Fruit fly (Drosophila melanogaster): ENCODE results near the gene CG33293.

The CG33293 gene

DNA sequence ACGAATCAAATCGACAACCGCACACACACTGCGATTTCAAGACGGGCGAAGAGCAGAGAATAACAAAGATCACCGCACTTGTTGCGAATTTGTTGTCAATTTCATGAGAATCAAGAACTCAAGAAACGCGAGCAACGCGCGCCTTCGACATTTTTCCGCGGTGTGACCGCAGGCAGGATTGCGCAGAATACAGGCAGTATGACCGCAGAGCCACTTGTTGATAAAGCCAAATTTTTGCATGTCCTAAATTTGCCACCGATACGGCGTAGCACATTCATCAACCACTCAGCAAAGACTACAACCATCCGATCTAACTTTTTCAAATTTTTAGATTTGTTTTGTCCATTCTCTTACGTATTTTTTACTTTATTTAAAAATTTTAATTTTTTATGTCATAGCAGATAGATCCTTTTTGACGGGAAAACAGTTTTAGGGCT, 23.2 kb downstream of the CG33293 start, which contains the start of gene cno:
Gene cno, minus strand, starts transcription at position 179 of the 437 bp plus-strand sequence.
- no peak for TF ChIP-seq Dll (optimal IDR thresholded peaks at IDR 0.05)
- TF ChIP-seq usp (GFP tag; optimal IDR thresholded peaks at IDR 0.05), result no peak
- no peak for TF ChIP-seq psq (optimal IDR thresholded peaks at IDR 0.05)
- TF ChIP-seq pan (optimal IDR thresholded peaks at IDR 0.05), result no peak
- TF ChIP-seq CG8478 (optimal IDR thresholded peaks at IDR 0.05), result no peak
- TF ChIP-seq EcR (GFP tag; optimal IDR thresholded peaks at IDR 0.05), result no peak

DNA sequence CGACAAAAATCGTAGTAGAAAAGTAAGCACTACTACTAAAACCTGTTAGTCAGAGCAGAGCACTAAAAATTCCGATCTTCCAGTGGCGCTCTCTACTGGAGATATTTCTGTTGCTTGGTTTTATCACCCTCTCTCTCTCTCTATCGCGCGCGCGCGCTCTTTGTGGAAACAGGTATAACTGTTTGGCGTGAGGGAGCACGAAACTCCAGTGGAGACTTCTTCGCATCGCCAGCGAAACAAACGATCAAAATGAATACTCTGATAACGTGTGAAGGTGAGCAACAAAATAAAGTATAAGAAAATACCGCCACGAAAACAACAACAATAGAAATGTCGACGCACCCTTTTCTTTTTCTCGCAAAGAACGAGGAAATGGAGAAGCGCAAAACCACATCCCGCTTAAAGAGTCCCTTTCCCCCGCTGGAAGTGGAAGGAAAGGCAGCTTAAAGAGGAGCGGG, 24.2 kb downstream of the CG33293 start:
- TF ChIP-seq Dll (optimal IDR thresholded peaks at IDR 0.05) (no peak), pan (optimal IDR thresholded peaks at IDR 0.05) (no peak), usp (GFP tag; optimal IDR thresholded peaks at IDR 0.05) (no peak), CG8478 (optimal IDR thresholded peaks at IDR 0.05) (no peak)

DNA sequence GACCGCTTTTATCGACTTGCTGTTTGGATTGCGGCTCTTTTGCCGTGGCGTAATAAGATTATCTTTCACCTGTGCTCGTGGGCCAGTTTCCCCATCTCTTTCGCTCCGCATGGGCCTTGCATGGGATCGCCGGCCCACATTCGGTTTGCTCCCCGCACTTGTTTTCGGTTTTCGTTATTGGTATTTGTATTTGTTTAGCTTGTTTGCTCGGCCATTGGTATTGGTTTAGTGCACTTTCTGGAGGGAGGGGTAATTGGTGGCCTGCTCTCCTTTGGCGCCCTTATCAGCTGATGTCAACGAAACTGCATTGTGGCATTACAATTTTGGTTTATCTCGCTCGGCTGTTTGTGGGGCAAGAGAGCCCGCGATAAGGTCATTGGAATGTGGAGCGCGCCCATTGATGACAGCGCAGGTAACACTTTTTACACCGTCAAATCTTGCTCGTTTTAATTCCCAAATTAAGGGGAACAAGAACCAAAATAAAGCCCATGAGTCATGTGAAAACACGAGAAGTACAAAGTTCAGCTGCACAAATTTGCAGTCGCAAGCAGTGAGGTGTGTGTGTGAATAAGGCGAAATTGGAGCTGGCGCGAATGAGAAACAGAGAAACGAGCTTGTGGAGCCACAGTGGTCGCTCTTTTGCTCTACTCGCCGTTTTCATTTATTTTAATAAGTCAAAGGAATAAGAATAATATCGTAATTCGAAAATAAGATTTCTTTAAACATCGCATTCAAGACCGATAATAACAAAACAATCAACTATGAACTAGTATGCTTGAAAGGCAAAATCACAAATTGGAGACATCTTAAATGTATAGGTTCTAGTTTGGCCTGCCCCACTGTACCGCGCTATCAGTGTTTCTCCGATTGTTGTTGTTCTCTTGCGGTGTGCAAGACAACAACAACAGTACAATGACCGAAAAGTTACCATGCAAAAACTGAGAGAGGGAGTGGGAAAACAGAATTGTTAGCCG, 24.9 kb downstream of the CG33293 start:
- no peak for TF ChIP-seq Dll (optimal IDR thresholded peaks at IDR 0.05)
- TF ChIP-seq pan (optimal IDR thresholded peaks at IDR 0.05), result no peak
- peak in 1 of 2 experiments; percentile 30 for TF ChIP-seq EcR (GFP tag; optimal IDR thresholded peaks at IDR 0.05)
- no peak for TF ChIP-seq CG8478 (optimal IDR thresholded peaks at IDR 0.05)

DNA sequence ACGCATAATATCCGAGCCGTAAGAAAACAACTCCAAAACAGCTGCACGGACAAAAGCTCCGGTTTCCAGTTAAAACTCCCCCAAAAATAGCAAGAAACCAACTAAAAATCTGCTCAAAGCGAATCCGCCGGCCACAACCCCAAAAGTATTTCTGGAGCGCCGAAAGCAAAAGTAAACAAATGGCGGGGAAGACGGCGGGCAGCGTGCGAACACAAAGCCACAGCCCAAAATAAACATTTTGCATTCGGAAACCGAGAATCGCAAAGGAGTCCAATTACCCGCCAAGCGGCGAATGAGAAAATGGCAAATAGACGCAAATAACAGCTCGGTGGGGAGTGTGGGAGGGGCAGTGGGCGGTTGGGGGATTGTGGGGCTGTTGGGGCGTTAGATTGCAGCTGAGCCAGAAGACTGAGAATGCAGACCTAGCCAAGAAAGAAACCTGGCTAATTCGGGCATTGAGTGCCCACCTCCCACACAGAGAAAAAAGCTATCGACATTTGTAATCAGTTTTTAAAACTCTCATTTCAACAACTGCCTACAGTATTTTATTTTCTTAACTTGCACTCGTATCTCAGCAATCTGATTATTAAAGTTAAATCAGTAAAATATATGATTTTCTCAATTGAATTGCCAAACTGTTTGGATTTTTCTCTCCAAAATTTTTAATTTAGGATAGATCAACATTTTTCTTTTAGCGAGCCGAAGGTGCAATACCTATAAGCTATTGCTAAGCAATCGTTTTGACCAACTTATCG, 26.2 kb downstream of the CG33293 start:
- TF ChIP-seq usp (GFP tag; optimal IDR thresholded peaks at IDR 0.05), result no peak
- TF ChIP-seq EcR (GFP tag; optimal IDR thresholded peaks at IDR 0.05), result no peak
- TF ChIP-seq CG8478 (optimal IDR thresholded peaks at IDR 0.05), result no peak
- no peak for TF ChIP-seq pan (optimal IDR thresholded peaks at IDR 0.05)
- no peak for TF ChIP-seq psq (optimal IDR thresholded peaks at IDR 0.05)
- TF ChIP-seq Dll (optimal IDR thresholded peaks at IDR 0.05), result no peak

DNA sequence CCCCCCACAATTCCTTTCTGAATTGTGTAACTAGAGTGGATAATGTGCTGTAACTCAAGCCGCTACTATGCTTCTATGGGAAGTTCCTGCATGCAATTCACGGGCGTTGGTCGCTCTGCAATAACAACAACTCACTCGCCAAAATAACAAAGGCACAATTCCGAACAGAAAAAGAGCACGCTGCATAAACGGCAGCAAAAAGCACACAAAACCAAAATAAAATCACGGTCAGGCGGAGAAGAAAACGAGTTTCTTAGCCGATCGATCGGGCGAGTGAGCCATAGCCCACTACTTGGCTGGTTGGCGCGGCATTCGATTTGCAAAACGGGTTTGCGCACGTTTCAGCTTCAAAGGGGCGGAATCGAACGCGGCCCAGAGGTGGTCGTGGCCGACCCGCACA, 27.2 kb downstream of the CG33293 start:
- TF ChIP-seq usp (GFP tag; optimal IDR thresholded peaks at IDR 0.05) (no peak), pan (optimal IDR thresholded peaks at IDR 0.05) (no peak), EcR (GFP tag; optimal IDR thresholded peaks at IDR 0.05) (no peak)

DNA sequence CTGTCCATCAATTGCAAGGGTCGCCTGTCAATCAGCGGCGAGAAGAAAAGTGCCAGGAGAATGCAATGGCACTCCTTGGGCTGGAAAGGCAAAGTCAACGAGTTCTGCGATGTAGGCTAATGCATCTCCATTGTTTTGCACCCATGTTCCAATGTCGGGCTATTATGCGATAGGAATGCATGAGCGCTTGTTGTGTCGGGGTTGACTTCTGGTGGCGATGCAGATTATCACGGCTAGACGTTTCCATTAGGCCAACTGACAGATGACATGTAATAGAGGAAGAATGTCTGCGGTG, 27.8 kb downstream of the CG33293 start:
- TF ChIP-seq usp (GFP tag; optimal IDR thresholded peaks at IDR 0.05) (no peak), psq (optimal IDR thresholded peaks at IDR 0.05) (no peak), pan (optimal IDR thresholded peaks at IDR 0.05) (no peak), Dll (optimal IDR thresholded peaks at IDR 0.05) (no peak), CG8478 (optimal IDR thresholded peaks at IDR 0.05) (no peak), EcR (GFP tag; optimal IDR thresholded peaks at IDR 0.05) (no peak)

DNA sequence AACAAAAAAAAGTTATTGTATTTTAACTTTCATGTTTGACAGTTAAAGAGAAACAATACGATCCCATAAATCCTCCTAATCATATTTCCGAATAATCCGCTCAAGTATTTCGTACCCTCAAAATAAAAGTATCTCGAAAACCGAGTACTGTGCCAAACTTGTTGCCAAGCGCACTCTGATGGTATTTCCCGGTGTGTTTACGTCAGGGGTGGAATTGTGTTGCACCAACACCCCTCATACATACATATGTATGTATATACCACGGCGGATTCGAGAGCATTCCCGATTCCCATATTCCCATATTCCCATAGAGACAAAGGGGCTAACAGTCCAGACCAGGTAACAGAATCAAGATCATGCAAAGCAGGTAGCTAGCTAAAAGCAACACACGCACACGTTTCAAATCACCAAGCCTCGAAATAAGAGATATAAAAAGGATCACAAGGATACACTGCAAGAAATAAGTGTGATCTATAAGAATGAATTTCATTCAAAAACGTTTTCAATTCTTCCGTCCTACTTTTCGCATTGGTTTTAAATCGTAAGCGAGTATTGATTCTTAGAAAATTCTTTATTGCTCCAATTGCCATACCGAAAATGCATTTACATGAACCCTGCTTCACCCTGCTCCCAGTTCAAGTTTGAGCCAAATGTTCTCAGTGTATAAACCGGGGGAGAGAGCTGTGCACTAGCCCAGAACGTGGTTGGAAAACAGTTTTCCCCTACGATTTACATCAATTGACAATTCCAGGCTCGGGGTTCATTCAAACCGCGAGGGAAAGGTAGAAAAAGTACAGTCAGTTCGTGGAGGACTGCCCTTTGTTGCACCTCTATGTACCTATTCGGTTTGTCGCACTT, 28.4 kb downstream of the CG33293 start:
- TF ChIP-seq Dll (optimal IDR thresholded peaks at IDR 0.05) (no peak), EcR (GFP tag; optimal IDR thresholded peaks at IDR 0.05) (no peak), CG8478 (optimal IDR thresholded peaks at IDR 0.05) (no peak), pan (optimal IDR thresholded peaks at IDR 0.05) (no peak), usp (GFP tag; optimal IDR thresholded peaks at IDR 0.05) (no peak), psq (optimal IDR thresholded peaks at IDR 0.05) (no peak)

DNA sequence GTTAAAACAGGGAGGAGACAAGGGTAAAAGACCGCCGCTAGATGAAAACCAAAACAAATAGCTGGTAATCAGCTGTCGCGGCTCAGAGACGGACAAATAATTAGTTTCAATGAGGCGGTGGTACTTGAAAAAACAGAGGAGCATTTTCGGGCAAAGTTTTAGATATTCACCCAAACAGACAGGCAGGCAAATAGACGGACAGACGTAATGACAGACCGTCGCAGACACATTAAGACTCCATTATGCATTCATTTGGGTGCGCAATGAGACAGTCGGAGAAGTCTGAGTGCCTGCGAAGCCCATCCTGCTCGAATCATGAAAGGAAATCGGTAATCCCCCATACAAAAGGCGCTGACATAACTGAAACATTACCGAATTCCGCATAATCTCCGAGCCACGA, 29.1 kb downstream of the CG33293 start:
- TF ChIP-seq psq (optimal IDR thresholded peaks at IDR 0.05) (no peak), pan (optimal IDR thresholded peaks at IDR 0.05) (no peak), EcR (GFP tag; optimal IDR thresholded peaks at IDR 0.05) (no peak), Dll (optimal IDR thresholded peaks at IDR 0.05) (no peak), CG8478 (optimal IDR thresholded peaks at IDR 0.05) (no peak), usp (GFP tag; optimal IDR thresholded peaks at IDR 0.05) (no peak)

DNA sequence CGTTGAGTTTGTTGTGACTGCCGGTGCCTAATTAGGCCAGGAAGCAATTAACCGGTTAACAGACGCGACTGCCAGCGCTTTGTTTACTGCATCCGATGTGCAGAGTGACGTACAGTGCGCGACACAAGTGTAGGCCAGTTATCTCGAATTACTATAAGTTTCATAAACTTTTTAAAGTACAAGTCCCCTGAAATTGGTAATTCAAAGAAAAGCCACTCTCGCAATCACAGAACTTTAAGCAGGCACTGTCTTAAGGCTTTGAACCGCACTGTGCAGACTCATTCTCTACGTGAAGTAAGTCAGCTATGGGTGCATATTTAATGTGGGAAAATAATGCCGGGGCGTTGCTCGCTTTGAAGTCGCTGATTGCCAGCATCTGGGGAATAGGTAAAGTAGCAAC, 31.1 kb downstream of the CG33293 start:
- TF ChIP-seq pan (optimal IDR thresholded peaks at IDR 0.05), result no peak
- no peak for TF ChIP-seq psq (optimal IDR thresholded peaks at IDR 0.05)
- no peak for TF ChIP-seq CG8478 (optimal IDR thresholded peaks at IDR 0.05)
- TF ChIP-seq Dll (optimal IDR thresholded peaks at IDR 0.05), result no peak
- TF ChIP-seq usp (GFP tag; optimal IDR thresholded peaks at IDR 0.05), result no peak
- no peak for TF ChIP-seq EcR (GFP tag; optimal IDR thresholded peaks at IDR 0.05)

DNA sequence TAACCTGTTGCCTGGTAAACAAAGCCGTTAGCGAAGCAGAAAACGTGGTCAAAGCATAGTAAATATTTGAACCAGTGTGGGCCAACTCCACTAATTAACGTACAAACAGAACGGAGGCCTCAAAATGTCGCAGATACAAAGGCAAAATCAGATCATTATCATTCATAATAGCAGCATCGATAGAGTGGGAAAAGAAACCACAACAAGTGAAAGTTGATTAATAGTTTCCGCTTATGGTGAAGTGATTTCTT, 32.5 kb downstream of the CG33293 start:
- TF ChIP-seq usp (GFP tag; optimal IDR thresholded peaks at IDR 0.05), result no peak
- no peak for TF ChIP-seq Dll (optimal IDR thresholded peaks at IDR 0.05)
- TF ChIP-seq pan (optimal IDR thresholded peaks at IDR 0.05), result no peak

DNA sequence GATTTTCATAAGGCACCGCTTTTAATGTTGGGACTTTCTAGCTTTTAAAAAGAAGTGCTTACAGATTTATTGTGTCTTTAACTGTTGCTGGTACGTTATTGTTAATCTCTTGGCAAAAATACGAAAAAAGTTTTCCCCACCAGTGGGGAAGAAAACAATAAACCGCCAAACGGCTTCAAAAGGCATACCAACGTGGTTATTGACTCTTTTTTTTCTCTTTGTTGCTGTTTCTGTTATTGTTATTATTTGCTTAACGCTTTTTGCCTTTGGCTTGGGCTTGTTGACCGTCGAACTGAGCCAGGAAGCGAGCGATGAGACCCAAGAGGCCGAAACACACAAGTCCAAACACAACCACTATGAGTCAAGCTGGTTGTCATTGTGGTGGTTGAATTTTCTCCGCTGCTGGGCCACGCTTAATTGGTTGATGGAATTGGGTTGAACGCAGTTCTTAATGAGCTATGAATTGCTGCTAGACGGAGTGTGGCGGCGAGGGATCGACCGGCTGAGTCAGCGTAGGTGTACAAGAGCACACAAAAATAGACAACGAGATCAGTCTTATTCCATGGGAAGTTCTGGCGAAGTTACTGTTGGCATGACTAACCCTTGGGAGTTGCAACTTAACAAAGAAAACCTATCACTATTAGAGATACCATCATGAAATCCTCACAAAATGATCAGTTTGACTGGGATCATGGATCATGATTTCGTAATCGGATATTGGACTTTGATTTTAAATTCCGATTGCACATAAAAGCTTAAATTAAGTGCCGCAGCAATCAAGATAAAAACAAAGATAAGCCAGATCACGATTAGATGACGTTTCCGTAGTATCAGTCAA, 33.0 kb downstream of the CG33293 start:
- no peak for TF ChIP-seq Dll (optimal IDR thresholded peaks at IDR 0.05)
- no peak for TF ChIP-seq CG8478 (optimal IDR thresholded peaks at IDR 0.05)
- TF ChIP-seq pan (optimal IDR thresholded peaks at IDR 0.05), result no peak
- no peak for TF ChIP-seq usp (GFP tag; optimal IDR thresholded peaks at IDR 0.05)
- TF ChIP-seq psq (optimal IDR thresholded peaks at IDR 0.05), result no peak
- TF ChIP-seq EcR (GFP tag; optimal IDR thresholded peaks at IDR 0.05), result no peak
